Fruit fly (Drosophila melanogaster) whole organism, pupa: ENCODE data around the gene ArfGAP1.

ENCODE experiments used
- CG10348 ChIP-seq: fragments of 200-800 bp; sonication (Bioruptor generic); IDR thresholded peaks from 2 replicates; pipeline ENCODE4 v1.3.6; 2022; ENCODE audit warnings: missing biosample characterization, missing genetic modification characterization
- CG15710 ChIP-seq: fragments of 200-800 bp; sonication (Bioruptor generic); optimal IDR thresholded peaks from 2 replicates; lab custom pipeline; 2018; ENCODE audit warnings: missing biosample characterization, mild to moderate bottlenecking, missing genetic modification characterization, moderate library complexity
- CG8301 ChIP-seq: fragments of 200-800 bp; sonication (Bioruptor generic); optimal IDR thresholded peaks from 2 replicates; lab custom pipeline; 2018; ENCODE audit warnings: missing biosample characterization, mild to moderate bottlenecking, missing genetic modification characterization
- CG9948 ChIP-seq: fragments of 200-800 bp; sonication (Bioruptor generic); optimal IDR thresholded peaks from 2 replicates; lab custom pipeline; 2018; ENCODE audit warnings: missing biosample characterization, mild to moderate bottlenecking, missing genetic modification characterization, moderate library complexity
- D1 ChIP-seq: fragments of 200-800 bp; sonication (Bioruptor generic); optimal IDR thresholded peaks from 2 replicates; lab custom pipeline; 2018; ENCODE audit warnings: missing biosample characterization, mild to moderate bottlenecking, missing genetic modification characterization, moderate library complexity
- Ets98B ChIP-seq: fragments of 200-800 bp; sonication (Bioruptor generic); IDR thresholded peaks from 2 replicates; pipeline ENCODE4 v1.3.6; 2022; ENCODE audit warnings: missing biosample characterization, missing genetic modification characterization
- Pif1B ChIP-seq: fragments of 200-800 bp; sonication (Bioruptor generic); optimal IDR thresholded peaks from 3 replicates; lab custom pipeline; 2016; ENCODE audit warnings: missing biosample characterization, missing genetic modification characterization
- Snoo ChIP-seq: fragments of 200-800 bp; sonication (Bioruptor generic); optimal IDR thresholded peaks from 3 replicates; lab custom pipeline; 2017; ENCODE audit warnings: missing biosample characterization, mild to moderate bottlenecking, missing genetic modification characterization, inconsistent platforms

dm6 chr3L:12463580-12463979 lies 46.2 kb upstream of the ArfGAP1 start:
- TF ChIP-seq CG15710 (no peak), CG10348 (GFP tag; lab: Robert Waterston, UW) (no peak), Ets98B (GFP tag; lab: Robert Waterston, UW) (no peak), D1 (no peak), CG9948 (tag; lab: Kevin White, UChicago) (no peak), Snoo (tag; lab: Kevin White, UChicago) (no peak), Pif1B (GFP tag; lab: Kevin White, UChicago) (no peak), CG8301 (no peak)
